Fruit fly (Drosophila melanogaster): ENCODE measurements around the gene Sac1.

The Sac1 gene

DNA sequence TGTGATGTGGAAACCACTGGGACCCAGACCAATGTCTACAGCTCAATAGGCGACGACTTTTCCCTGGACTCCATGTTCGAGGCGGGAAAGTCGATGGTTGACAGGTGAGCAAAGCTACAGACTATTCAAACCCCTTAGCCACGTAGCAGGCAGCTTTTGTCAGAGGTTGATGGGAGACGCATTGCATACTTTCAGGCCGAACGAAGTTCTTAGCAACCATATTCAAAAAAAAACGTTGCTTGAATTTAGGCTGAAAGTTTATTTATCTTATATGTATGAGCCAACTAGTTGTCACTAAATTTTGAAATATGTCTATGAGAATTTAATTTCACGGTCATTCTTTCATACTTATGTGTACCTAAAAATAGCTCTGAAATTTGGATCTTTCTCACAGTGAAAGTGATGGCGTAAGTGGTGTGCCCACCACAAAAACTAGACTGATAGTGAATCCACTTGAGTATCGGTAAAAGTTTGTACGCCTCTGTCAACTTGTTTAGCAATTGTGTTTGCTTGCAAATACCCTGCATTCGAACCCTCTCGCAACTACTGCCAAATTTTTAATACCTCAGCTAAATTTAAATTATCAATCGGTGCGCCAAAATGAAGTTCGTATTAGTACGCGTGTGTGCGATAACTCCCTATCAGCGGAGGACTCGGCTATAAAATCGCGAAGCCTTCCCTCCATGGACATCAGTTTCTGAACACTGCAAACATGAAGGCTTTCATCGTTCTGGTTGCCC is 40.8 kb upstream of the Sac1 start, which contains the start of gene LysB (continued):
- TF ChIP-seq stc (GFP tag; IDR thresholded peaks at IDR 0.05) = no peak
- no peak for TF ChIP-seq gt (GFP tag; IDR thresholded peaks at IDR 0.05)
- TF ChIP-seq fd96Cb (tag; optimal IDR thresholded peaks at IDR 0.05) = no peak
- TF ChIP-seq klu (GFP tag; IDR thresholded peaks at IDR 0.05) = no peak
- no peak for TF ChIP-seq chn (GFP tag; optimal IDR thresholded peaks at IDR 0.05)
- no peak for TF ChIP-seq ci (GFP tag; IDR thresholded peaks at IDR 0.05)
- no peak for TF ChIP-seq Doc3 (GFP tag; IDR thresholded peaks at IDR 0.05; ENCODE audit: partially characterized antibody)
- no peak for TF ChIP-seq Dbx (GFP tag; IDR thresholded peaks at IDR 0.05)
- no peak for TF ChIP-seq ind (GFP tag; optimal IDR thresholded peaks at IDR 0.05)
- TF ChIP-seq CG2202 (tag; optimal IDR thresholded peaks at IDR 0.05) = no peak
- TF ChIP-seq CG10959 (GFP tag; IDR thresholded peaks at IDR 0.05) = no peak
- no peak for TF ChIP-seq phol (tag; optimal IDR thresholded peaks at IDR 0.05)
- TF ChIP-seq CG8290 (GFP tag; optimal IDR thresholded peaks at IDR 0.05) = no peak
- peak in 1 of 2 experiments; percentile 32 for TF ChIP-seq CG8290 (tag; optimal IDR thresholded peaks at IDR 0.05)
- TF ChIP-seq repo (GFP tag; optimal IDR thresholded peaks at IDR 0.05) = no peak
- no peak for TF ChIP-seq YL-1 (GFP tag; optimal IDR thresholded peaks at IDR 0.05)
- TF ChIP-seq CG10462 (GFP tag; optimal IDR thresholded peaks at IDR 0.05) = no peak
- no peak for TF ChIP-seq E2f1 (GFP tag; IDR thresholded peaks at IDR 0.05)
- TF ChIP-seq Dfd (GFP tag; optimal IDR thresholded peaks at IDR 0.05) = no peak
- TF ChIP-seq cato (GFP tag; optimal IDR thresholded peaks at IDR 0.05; ENCODE audit: borderline replicate concordance) = no peak
- TF ChIP-seq gcm2 (GFP tag; optimal IDR thresholded peaks at IDR 0.05) = no peak
- TF ChIP-seq CG1647 (GFP tag; optimal IDR thresholded peaks at IDR 0.05) = no peak
- peak; percentile 16; the same call in 1 of the 2 replicates for TF ChIP-seq CG6272 (GFP tag; IDR thresholded peaks at IDR 0.05)
- no peak for TF ChIP-seq da (GFP tag; optimal IDR thresholded peaks at IDR 0.05)
- no peak for TF ChIP-seq nerfin-2 (GFP tag; IDR thresholded peaks at IDR 0.05; ENCODE audit: partially characterized antibody)
- no peak for TF ChIP-seq Hr39 (optimal IDR thresholded peaks at IDR 0.05)
- peak; percentile 29; the same call in 1 of the 3 replicates for TF ChIP-seq Opbp (GFP tag; IDR thresholded peaks at IDR 0.05; ENCODE audit: partially characterized antibody)
- TF ChIP-seq CG7556 (GFP tag; optimal IDR thresholded peaks at IDR 0.05) = no peak
- no peak for TF ChIP-seq CG2120 (GFP tag; optimal IDR thresholded peaks at IDR 0.05)
- no peak for TF ChIP-seq zfh2 (GFP tag; optimal IDR thresholded peaks at IDR 0.05)
- TF ChIP-seq Taf1 (GFP tag; IDR thresholded peaks at IDR 0.05) = no peak
- TF ChIP-seq tin (GFP tag; optimal IDR thresholded peaks at IDR 0.05) = no peak
- TF ChIP-seq usp (GFP tag; optimal IDR thresholded peaks at IDR 0.05) = no peak
- TF ChIP-seq dan (GFP tag; IDR thresholded peaks at IDR 0.05) = no peak
- TF ChIP-seq Med (GFP tag) = peak; percentile 82
- TF ChIP-seq Awh (GFP tag; IDR thresholded peaks at IDR 0.05) = no peak
- no peak for TF ChIP-seq CG4360 (GFP tag; IDR thresholded peaks at IDR 0.05)
- no peak for TF ChIP-seq Dip3 (GFP tag; optimal IDR thresholded peaks at IDR 0.05)
- TF ChIP-seq chinmo (GFP tag; IDR thresholded peaks at IDR 0.05; ENCODE audit: partially characterized antibody) = no peak
- no peak for TF ChIP-seq Mad (GFP tag; optimal IDR thresholded peaks at IDR 0.05)
- TF ChIP-seq CG2199 (GFP tag; IDR thresholded peaks at IDR 0.05) = peak; percentile 37; the same call in 1 of the 3 replicates
- TF ChIP-seq Mrtf (GFP tag; IDR thresholded peaks at IDR 0.05) = no peak
- TF ChIP-seq Lhr (GFP tag; optimal IDR thresholded peaks at IDR 0.05) = peak; percentile 37
- TF ChIP-seq nau (GFP tag; optimal IDR thresholded peaks at IDR 0.05) = no peak
- TF ChIP-seq CG7987 (GFP tag; optimal IDR thresholded peaks at IDR 0.05) = peak; percentile 16
- TF ChIP-seq sd (tag; optimal IDR thresholded peaks at IDR 0.05) = peak; percentile 30
- TF ChIP-seq Pdp1 (GFP tag; optimal IDR thresholded peaks at IDR 0.05) = peak in 1 of 2 experiments; percentile 30
- TF ChIP-seq Xbp1 (GFP tag; optimal IDR thresholded peaks at IDR 0.05) = no peak
- TF ChIP-seq H15 (GFP tag; IDR thresholded peaks at IDR 0.05) = no peak
- no peak for TF ChIP-seq vfl (GFP tag; optimal IDR thresholded peaks at IDR 0.05)
- no peak for TF ChIP-seq CG11504 (tag; optimal IDR thresholded peaks at IDR 0.05)
- no peak for TF ChIP-seq Sin3A (optimal IDR thresholded peaks at IDR 0.05)

All from whole organism, embryonic.